Worm (Caenorhabditis elegans) whole organism, mixed stage, embryonic: ENCODE measurements around the gene dsl-5.

Source experiments
- M03D4.4 ChIP-seq: sonication (generic microtip); optimal IDR thresholded peaks from 2 replicates; lab custom pipeline; 2017; ENCODE audit warnings: mild to moderate bottlenecking, missing genetic modification characterization, missing compliant biosample characterization
- bed-3 ChIP-seq: fragments of 200-800 bp; sonication (Bioruptor generic); optimal IDR thresholded peaks from 3 replicates; lab custom pipeline; 2018; ENCODE audit warnings: mild to moderate bottlenecking, missing genetic modification characterization, moderate library complexity, missing compliant biosample characterization
- blmp-1 ChIP-seq: fragments of 150-350 bp; optimal IDR thresholded peaks from 2 replicates; lab custom pipeline; 2014; ENCODE audit warnings: missing biosample characterization, missing genetic modification characterization
- ceh-43 ChIP-seq: fragments of 200-800 bp; sonication (Bioruptor generic); optimal IDR thresholded peaks from 2 replicates; lab custom pipeline; 2018; ENCODE audit warnings: mild to moderate bottlenecking, missing genetic modification characterization, moderate library complexity, missing compliant biosample characterization
- ceh-83 ChIP-seq: fragments of 200-800 bp; sonication (Bioruptor generic); optimal IDR thresholded peaks from 2 replicates; lab custom pipeline; 2018; ENCODE audit warnings: mild to moderate bottlenecking, missing genetic modification characterization, missing compliant biosample characterization
- ces-1 ChIP-seq: fragments of 150-350 bp; optimal IDR thresholded peaks from 2 replicates; lab custom pipeline; 2014; ENCODE audit warnings: missing biosample characterization, missing genetic modification reagents, missing genetic modification characterization
- cnd-1 ChIP-seq: fragments of 200-800 bp; sonication (Bioruptor generic); optimal IDR thresholded peaks from 2 replicates; lab custom pipeline; 2018; ENCODE audit warnings: mild to moderate bottlenecking, missing genetic modification characterization, missing compliant biosample characterization
- drap-1 ChIP-seq: fragments of 200-800 bp; sonication (Bioruptor generic); optimal IDR thresholded peaks from 3 replicates; lab custom pipeline; 2018; ENCODE audit warnings: mild to moderate bottlenecking, missing genetic modification characterization, missing compliant biosample characterization
- elt-1 ChIP-seq: sonication (generic microtip); optimal IDR thresholded peaks from 2 replicates; lab custom pipeline; 2017; ENCODE audit warnings: missing genetic modification characterization, mild to moderate bottlenecking, missing compliant biosample characterization, antibody characterized with exemption, moderate library complexity, borderline replicate concordance; ENCODE audit not compliant: insufficient read depth
- elt-3 ChIP-seq: fragments of 150-350 bp; optimal IDR thresholded peaks from 2 replicates; lab custom pipeline; 2014; ENCODE audit warnings: missing biosample characterization, missing genetic modification characterization
- flh-1 ChIP-seq: fragments of 200-800 bp; sonication (Bioruptor generic); optimal IDR thresholded peaks from 2 replicates; lab custom pipeline; 2018; ENCODE audit warnings: mild to moderate bottlenecking, missing genetic modification characterization, moderate library complexity, missing compliant biosample characterization
- ham-2 ChIP-seq: fragments of 200-800 bp; sonication (Bioruptor generic); optimal IDR thresholded peaks from 2 replicates; lab custom pipeline; 2018; ENCODE audit warnings: mild to moderate bottlenecking, missing genetic modification characterization, missing compliant biosample characterization
- hlh-1 ChIP-seq: fragments of 150-350 bp; optimal IDR thresholded peaks from 2 replicates; lab custom pipeline; 2014; ENCODE audit warnings: missing biosample characterization, missing genetic modification reagents, missing genetic modification characterization
- lsy-2 ChIP-seq: fragments of 150-350 bp; optimal IDR thresholded peaks from 2 replicates; lab custom pipeline; 2014; ENCODE audit warnings: missing biosample characterization, missing genetic modification characterization
- mab-5 ChIP-seq: fragments of 150-350 bp; optimal IDR thresholded peaks from 2 replicates; lab custom pipeline; 2014; ENCODE audit warnings: missing biosample characterization, missing genetic modification characterization
- mep-1 ChIP-seq: fragments of 150-350 bp; optimal IDR thresholded peaks from 2 replicates; lab custom pipeline; 2017; ENCODE audit warnings: missing biosample characterization, missing genetic modification reagents, missing genetic modification characterization, inconsistent platforms
- nhr-12 ChIP-seq: fragments of 150-350 bp; optimal IDR thresholded peaks from 2 replicates; lab custom pipeline; 2014; ENCODE audit warnings: missing biosample characterization, missing genetic modification characterization
- nhr-2 ChIP-seq: fragments of 150-350 bp; optimal IDR thresholded peaks from 2 replicates; lab custom pipeline; 2014; ENCODE audit warnings: missing biosample characterization, missing genetic modification characterization
- nhr-237 ChIP-seq: fragments of 150-350 bp; optimal IDR thresholded peaks from 2 replicates; lab custom pipeline; 2014; ENCODE audit warnings: missing biosample characterization, missing genetic modification characterization
- nhr-28 ChIP-seq: fragments of 150-350 bp; optimal IDR thresholded peaks from 2 replicates; lab custom pipeline; 2014; ENCODE audit warnings: missing biosample characterization, missing genetic modification characterization
- pha-4 ChIP-seq: fragments of 150-350 bp; optimal IDR thresholded peaks from 2 replicates; lab custom pipeline; 2018; ENCODE audit warnings: missing biosample characterization, missing genetic modification reagents, missing genetic modification characterization
- sem-2 ChIP-seq: fragments of 200-800 bp; sonication (Bioruptor generic); optimal IDR thresholded peaks from 2 replicates; lab custom pipeline; 2018; ENCODE audit warnings: mild to moderate bottlenecking, missing genetic modification characterization, missing compliant biosample characterization
- snpc-4 ChIP-seq: fragments of 150-350 bp; optimal IDR thresholded peaks from 2 replicates; lab custom pipeline; 2014; ENCODE audit warnings: missing biosample characterization, missing genetic modification characterization
- sptf-1 ChIP-seq: sonication (generic microtip); optimal IDR thresholded peaks from 2 replicates; lab custom pipeline; 2017; ENCODE audit warnings: mild to moderate bottlenecking, missing genetic modification characterization, moderate library complexity, missing compliant biosample characterization
- unc-120 ChIP-seq: sonication (generic microtip); optimal IDR thresholded peaks from 2 replicates; lab custom pipeline; 2017; ENCODE audit warnings: missing genetic modification characterization, missing compliant biosample characterization; ENCODE audit not compliant: poor library complexity, severe bottlenecking
- unc-39 ChIP-seq: fragments of 150-350 bp; optimal IDR thresholded peaks from 2 replicates; lab custom pipeline; 2014; ENCODE audit warnings: missing biosample characterization, missing genetic modification characterization
- unc-62 ChIP-seq: fragments of 150-350 bp; optimal IDR thresholded peaks from 2 replicates; lab custom pipeline; 2014; ENCODE audit warnings: missing biosample characterization, missing genetic modification reagents, missing genetic modification characterization
- zip-8 ChIP-seq: fragments of 150-350 bp; optimal IDR thresholded peaks from 2 replicates; lab custom pipeline; 2014; ENCODE audit warnings: missing biosample characterization, missing genetic modification characterization
- ztf-11 ChIP-seq: fragments of 150-350 bp; optimal IDR thresholded peaks from 2 replicates; lab custom pipeline; 2014; ENCODE audit warnings: missing biosample characterization, missing genetic modification characterization

The dsl-5 gene

DNA sequence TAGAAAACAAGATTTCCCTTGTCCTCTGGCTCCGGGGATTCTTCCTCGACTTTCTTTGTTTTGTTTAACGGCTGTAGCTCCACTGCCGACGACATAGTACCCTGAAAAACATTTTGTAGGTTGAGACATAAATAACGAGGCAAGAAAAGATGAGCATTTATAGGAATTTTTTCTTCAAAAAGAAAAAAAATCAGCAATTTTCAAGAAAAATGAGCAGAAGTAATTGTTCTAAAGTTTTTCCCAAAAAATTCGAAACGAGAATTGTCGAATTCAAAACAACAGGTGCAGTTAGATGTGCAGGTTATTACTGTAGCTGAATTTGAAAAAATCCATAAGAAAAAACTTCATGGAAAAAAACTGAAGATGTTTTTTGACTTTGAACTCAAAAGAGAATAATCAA is 34.6 kb upstream of the dsl-5 start, which contains the start of gene ent-1:
TSS of gene ent-1 (minus strand) at position 101 of the 400 bp plus-strand sequence.
- TF ChIP-seq nhr-12 (tag; lab: Kevin White, UChicago) (no peak), drap-1 (GFP tag; lab: Kevin White, UChicago) (no peak), mep-1 (tag; lab: Kevin White, UChicago) (no peak), elt-3 (tag; lab: Kevin White, UChicago) (no peak)

DNA sequence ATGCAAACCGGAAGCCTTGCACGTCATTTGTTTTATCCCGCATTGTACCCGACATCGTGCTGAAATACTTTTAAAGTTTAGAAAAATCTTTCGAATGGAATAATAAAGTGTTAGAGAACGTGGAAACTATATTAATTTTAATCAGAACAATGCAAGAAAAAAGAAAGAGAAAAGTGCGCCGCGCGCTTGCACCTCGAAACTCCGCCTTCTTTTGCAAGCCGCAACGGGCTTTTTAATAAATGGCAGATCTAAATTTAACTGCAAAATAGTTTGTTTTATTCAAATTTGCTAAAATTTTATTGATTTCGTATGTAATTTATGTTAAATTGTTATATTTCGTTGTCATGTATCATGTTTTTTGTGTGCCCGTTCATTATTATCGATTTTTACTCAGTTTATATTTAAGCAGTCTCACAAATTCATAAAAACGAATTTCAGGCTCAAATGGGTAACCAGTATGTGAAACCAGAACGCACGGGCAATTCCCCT is 31.2 kb upstream of the dsl-5 start, which contains the start of the genes acl-3 and ndub-6:
TSS of gene acl-3 (minus strand) at position 59 of the 489 bp plus-strand sequence.
TSS of gene ndub-6 (plus strand) at position 439 of the 489 bp plus-strand sequence.
- no peak for TF ChIP-seq sem-2 (GFP tag; lab: Kevin White, UChicago)
- no peak for TF ChIP-seq elt-3 (tag; lab: Kevin White, UChicago)
- no peak for TF ChIP-seq ceh-43 (GFP tag; lab: Kevin White, UChicago)
- no peak for TF ChIP-seq blmp-1
- TF ChIP-seq flh-1 (GFP tag; lab: Kevin White, UChicago), result no peak
- TF ChIP-seq zip-8 (tag; lab: Kevin White, UChicago), result no peak
- no peak for TF ChIP-seq lsy-2 (tag; lab: Kevin White, UChicago)
- TF ChIP-seq unc-39 (tag; lab: Kevin White, UChicago), result no peak
- no peak for TF ChIP-seq unc-62
- no peak for TF ChIP-seq nhr-28
- no peak for TF ChIP-seq sptf-1 (tag; lab: Kevin White, UChicago)
- no peak for TF ChIP-seq cnd-1 (tag; lab: Kevin White, UChicago)
- TF ChIP-seq drap-1 (GFP tag; lab: Kevin White, UChicago), result no peak
- TF ChIP-seq snpc-4 (tag; lab: Kevin White, UChicago), result no peak
- TF ChIP-seq bed-3 (GFP tag; lab: Kevin White, UChicago), result no peak
- TF ChIP-seq unc-120 (tag; lab: Kevin White, UChicago), result no peak
- no peak for TF ChIP-seq M03D4.4 (tag; lab: Kevin White, UChicago)
- no peak for TF ChIP-seq pha-4 (tag; lab: Kevin White, UChicago)
- no peak for TF ChIP-seq nhr-2 (tag; lab: Kevin White, UChicago)
- TF ChIP-seq ztf-11 (tag; lab: Kevin White, UChicago), result no peak

ce11 chrIV:11650344-11650743 is 29.5 kb upstream of the dsl-5 start:
- TF ChIP-seq snpc-4 (tag; lab: Kevin White, UChicago) (no peak), elt-1 (tag; lab: Kevin White, UChicago) (no peak), mab-5 (tag; lab: Kevin White, UChicago) (no peak), hlh-1 (tag; lab: Kevin White, UChicago) (no peak), sptf-1 (tag; lab: Kevin White, UChicago) (no peak), ham-2 (GFP tag; lab: Kevin White, UChicago) (no peak), ceh-83 (GFP tag; lab: Kevin White, UChicago) (no peak), bed-3 (GFP tag; lab: Kevin White, UChicago) (no peak), nhr-12 (tag; lab: Kevin White, UChicago) (no peak), sem-2 (GFP tag; lab: Kevin White, UChicago) (no peak), nhr-237 (tag; lab: Kevin White, UChicago) (no peak), ces-1 (GFP tag; lab: Kevin White, UChicago) (no peak)

DNA sequence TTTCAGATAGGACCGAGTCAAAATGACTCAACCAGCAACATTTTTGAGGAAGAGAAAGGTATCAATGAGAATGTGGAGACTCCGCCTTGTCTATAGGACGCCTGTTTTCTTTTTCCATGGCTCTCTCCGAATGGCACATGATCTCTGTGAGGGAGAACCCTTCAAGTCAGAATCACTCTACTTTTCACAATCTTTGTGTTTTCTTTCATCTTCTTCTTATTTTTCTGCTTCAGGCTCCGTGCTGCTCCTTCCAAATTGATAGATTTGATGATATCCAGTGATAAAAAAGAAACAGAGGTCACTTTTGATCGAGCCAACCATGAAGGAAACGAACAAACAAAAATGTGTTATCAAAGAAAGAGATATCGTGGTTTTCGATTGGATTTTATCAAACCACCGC is 28.2 kb upstream of the dsl-5 start, which contains the start of gene ZK809.8:
TSS of gene ZK809.8 (minus strand) at position 34 of the 400 bp plus-strand sequence.
- TF ChIP-seq sem-2 (GFP tag; lab: Kevin White, UChicago) (no peak), hlh-1 (tag; lab: Kevin White, UChicago) (peak; percentile 15)

DNA sequence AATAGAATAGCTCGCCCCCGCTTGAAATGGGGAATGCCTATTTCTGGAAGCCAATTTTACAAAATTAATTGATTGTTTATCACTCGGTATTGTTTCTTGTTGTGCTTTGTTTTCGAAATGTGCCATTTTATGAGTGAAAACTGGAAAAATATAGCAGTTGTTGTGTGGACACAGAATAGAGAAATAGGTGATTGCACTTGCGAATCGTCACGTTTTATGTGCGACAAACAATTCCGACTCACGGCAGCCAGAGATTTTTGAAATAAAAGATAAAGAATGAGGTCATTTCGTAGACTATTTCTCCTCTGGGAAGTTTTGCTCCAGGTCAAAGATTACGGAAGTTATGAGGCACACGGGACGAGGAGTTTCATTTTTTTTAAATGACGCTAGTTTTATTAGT is 26.1 kb upstream of the dsl-5 start:
- TF ChIP-seq lsy-2 (tag; lab: Kevin White, UChicago), result no peak
- TF ChIP-seq sem-2 (GFP tag; lab: Kevin White, UChicago), result no peak
- TF ChIP-seq nhr-12 (tag; lab: Kevin White, UChicago), result no peak
- peak; percentile 17 for TF ChIP-seq hlh-1 (tag; lab: Kevin White, UChicago)
- no peak for TF ChIP-seq unc-62
- TF ChIP-seq, all 35 proteins: peak for 1
